Worm (Caenorhabditis elegans) whole organism, young adult: ENCODE results near the gene F18E9.4.

Experiments
- B0336.3 ChIP-seq: fragments of 200-800 bp; sonication (Bioruptor generic); IDR thresholded peaks from 2 replicates; pipeline ENCODE4 v1.3.6; 2022; ENCODE audit warnings: missing genetic modification characterization, missing compliant biosample characterization
- C17E4.6 ChIP-seq: fragments of 200-800 bp; sonication (Bioruptor generic); IDR thresholded peaks from 2 replicates; pipeline ENCODE4 v1.3.6; 2022; ENCODE audit warnings: missing genetic modification reagents, missing genetic modification characterization, missing compliant biosample characterization
- F22D6.2 ChIP-seq: sonication (generic microtip); optimal IDR thresholded peaks from 2 replicates; lab custom pipeline; 2016; ENCODE audit warnings: mild to moderate bottlenecking, missing genetic modification characterization, missing compliant biosample characterization
- F39B2.1 ChIP-seq: fragments of 200-800 bp; sonication (Bioruptor generic); IDR thresholded peaks from 2 replicates; pipeline ENCODE4 v1.3.6; 2022; ENCODE audit warnings: missing genetic modification reagents, missing genetic modification characterization, missing compliant biosample characterization
- F49E8.2 ChIP-seq: sonication (generic microtip); optimal IDR thresholded peaks from 3 replicates; lab custom pipeline; 2017; ENCODE audit warnings: missing genetic modification characterization, mild to moderate bottlenecking, missing compliant biosample characterization, antibody characterized with exemption, moderate library complexity; ENCODE audit not compliant: insufficient read depth
- F57A8.1 ChIP-seq: fragments of 200-800 bp; sonication (Bioruptor generic); optimal IDR thresholded peaks from 2 replicates; lab custom pipeline; 2018; ENCODE audit warnings: mild to moderate bottlenecking, missing genetic modification characterization, moderate library complexity, missing compliant biosample characterization
- Y53G8AR.9 ChIP-seq: fragments of 200-800 bp; sonication (Bioruptor generic); conservative IDR thresholded peaks from 2 replicates; pipeline ENCODE4 v1.3.6; 2022; ENCODE audit warnings: missing genetic modification reagents, missing genetic modification characterization, missing compliant biosample characterization
- akir-1 ChIP-seq: fragments of 200-800 bp; sonication (Bioruptor generic); optimal IDR thresholded peaks from 2 replicates; lab custom pipeline; 2018; ENCODE audit warnings: mild to moderate bottlenecking, missing genetic modification characterization, moderate library complexity, missing compliant biosample characterization
- aptf-3 ChIP-seq: fragments of 200-800 bp; sonication (Bioruptor generic); IDR thresholded peaks from 2 replicates; pipeline ENCODE4 v1.3.6; 2022; ENCODE audit warnings: missing genetic modification characterization, missing compliant biosample characterization
- atf-7 ChIP-seq: sonication (generic microtip); optimal IDR thresholded peaks from 2 replicates; lab custom pipeline; 2017; ENCODE audit warnings: mild to moderate bottlenecking, missing genetic modification characterization, missing compliant biosample characterization
- athp-1 ChIP-seq: sonication (generic microtip); optimal IDR thresholded peaks from 2 replicates; lab custom pipeline; 2017; ENCODE audit warnings: mild to moderate bottlenecking, missing genetic modification characterization, missing compliant biosample characterization
- cebp-1 ChIP-seq, 2 experiments: fragments of 200-800 bp in 1 of 2; sonication (Bioruptor generic) in 1 of 2; sonication (generic microtip) in 1 of 2; IDR thresholded peaks in 1 of 2; optimal IDR thresholded peaks in 1 of 2; 2 replicates each; pipeline versions ENCODE4 v1.3.6 to Lab custom; 2017 to 2022; ENCODE audit warnings: missing compliant biosample characterization in 2 of 2, missing genetic modification characterization in 2 of 2, mild to moderate bottlenecking in 1 of 2, missing genetic modification reagents in 1 of 2, moderate library complexity in 1 of 2
- cebp-2 ChIP-seq: fragments of 200-800 bp; sonication (Bioruptor generic); IDR thresholded peaks from 2 replicates; pipeline ENCODE4 v1.3.6; 2022; ENCODE audit warnings: missing genetic modification characterization, missing compliant biosample characterization
- dox-1 ChIP-seq: fragments of 200-800 bp; sonication (Bioruptor generic); IDR thresholded peaks from 2 replicates; pipeline ENCODE4 v1.3.6; 2022; ENCODE audit warnings: missing genetic modification reagents, missing genetic modification characterization, missing compliant biosample characterization
- dpff-1 ChIP-seq: sonication (generic microtip); optimal IDR thresholded peaks from 2 replicates; lab custom pipeline; 2017; ENCODE audit warnings: mild to moderate bottlenecking, missing genetic modification characterization, missing compliant biosample characterization
- dpl-1 ChIP-seq: fragments of 150-350 bp; optimal IDR thresholded peaks from 2 replicates; lab custom pipeline; 2014; ENCODE audit warnings: missing biosample characterization, missing genetic modification reagents, missing genetic modification characterization
- egl-44 ChIP-seq: fragments of 200-800 bp; sonication (Bioruptor generic); IDR thresholded peaks from 2 replicates; pipeline ENCODE4 v1.3.6; 2022; ENCODE audit warnings: missing genetic modification reagents, missing genetic modification characterization, missing compliant biosample characterization
- egrh-3 ChIP-seq: fragments of 200-800 bp; sonication (Bioruptor generic); IDR thresholded peaks from 2 replicates; pipeline ENCODE4 v1.3.6; 2022; ENCODE audit warnings: missing genetic modification reagents, missing genetic modification characterization, missing compliant biosample characterization
- ets-4 ChIP-seq: fragments of 200-800 bp; sonication (Bioruptor generic); optimal IDR thresholded peaks from 2 replicates; lab custom pipeline; 2018; ENCODE audit warnings: mild to moderate bottlenecking, missing genetic modification characterization, missing compliant biosample characterization
- gei-17 ChIP-seq: fragments of 200-800 bp; sonication (Bioruptor generic); optimal IDR thresholded peaks from 2 replicates; lab custom pipeline; 2018; ENCODE audit warnings: mild to moderate bottlenecking, missing genetic modification characterization, missing compliant biosample characterization
- hlh-26 ChIP-seq: fragments of 200-800 bp; sonication (Bioruptor generic); conservative IDR thresholded peaks from 2 replicates; pipeline ENCODE4 v1.3.6; 2022; ENCODE audit warnings: missing genetic modification reagents, missing genetic modification characterization, missing compliant biosample characterization
- hmg-20 ChIP-seq: fragments of 200-800 bp; sonication (Bioruptor generic); IDR thresholded peaks from 2 replicates; pipeline ENCODE4 v1.3.6; 2022; ENCODE audit warnings: missing genetic modification reagents, missing genetic modification characterization, missing compliant biosample characterization
- hsf-1 ChIP-seq: fragments of 200-800 bp; sonication (Bioruptor generic); IDR thresholded peaks from 2 replicates; pipeline ENCODE4 v1.3.6; 2022; ENCODE audit warnings: missing genetic modification reagents, missing genetic modification characterization, missing compliant biosample characterization
- lag-1 ChIP-seq: fragments of 200-800 bp; sonication (Bioruptor generic); IDR thresholded peaks from 2 replicates; pipeline ENCODE4 v1.3.6; 2022; ENCODE audit warnings: missing genetic modification reagents, missing genetic modification characterization, missing compliant biosample characterization
- let-526 ChIP-seq: fragments of 200-800 bp; sonication (Bioruptor generic); IDR thresholded peaks from 2 replicates; pipeline ENCODE4 v1.3.6; 2022; ENCODE audit warnings: missing genetic modification reagents, missing genetic modification characterization, missing compliant biosample characterization
- let-607 ChIP-seq, 2 experiments: fragments of 200-800 bp in 1 of 2; sonication (Bioruptor generic) in 1 of 2; sonication (generic microtip) in 1 of 2; optimal IDR thresholded peaks; 2 replicates each; lab custom pipeline; 2016 to 2018; ENCODE audit warnings: mild to moderate bottlenecking in 2 of 2, missing compliant biosample characterization in 2 of 2, missing genetic modification characterization in 2 of 2, moderate library complexity in 2 of 2, missing genotype in 1 of 2
- lir-1 ChIP-seq: fragments of 200-800 bp; sonication (Bioruptor generic); conservative IDR thresholded peaks from 2 replicates; pipeline ENCODE4 v1.3.6; 2022; ENCODE audit warnings: missing genetic modification reagents, missing genetic modification characterization, missing compliant biosample characterization
- lsl-1 ChIP-seq: fragments of 200-800 bp; sonication (Bioruptor generic); optimal IDR thresholded peaks from 2 replicates; lab custom pipeline; 2018; ENCODE audit warnings: mild to moderate bottlenecking, missing genetic modification characterization, moderate library complexity, missing compliant biosample characterization
- madf-10 ChIP-seq: sonication (generic microtip); optimal IDR thresholded peaks from 2 replicates; lab custom pipeline; 2016; ENCODE audit warnings: mild to moderate bottlenecking, missing genetic modification characterization, missing compliant biosample characterization
- madf-3 ChIP-seq: fragments of 200-800 bp; sonication (Bioruptor generic); IDR thresholded peaks from 2 replicates; pipeline ENCODE4 v1.3.6; 2022; ENCODE audit warnings: missing genetic modification reagents, missing genetic modification characterization, missing compliant biosample characterization
- madf-6 ChIP-seq: fragments of 200-800 bp; sonication (Bioruptor generic); IDR thresholded peaks from 2 replicates; pipeline ENCODE4 v1.3.6; 2022; ENCODE audit warnings: missing genetic modification reagents, missing genetic modification characterization, missing compliant biosample characterization
- nfya-2 ChIP-seq: fragments of 200-800 bp; sonication (Bioruptor generic); IDR thresholded peaks from 2 replicates; pipeline ENCODE4 v1.3.6; 2022; ENCODE audit warnings: missing genetic modification reagents, missing genetic modification characterization, missing compliant biosample characterization
- nhr-179 ChIP-seq: sonication (generic microtip); optimal IDR thresholded peaks from 2 replicates; lab custom pipeline; 2016; ENCODE audit warnings: mild to moderate bottlenecking, missing genetic modification characterization, missing compliant biosample characterization
- nhr-80 ChIP-seq: sonication (generic microtip); optimal IDR thresholded peaks from 2 replicates; lab custom pipeline; 2016; ENCODE audit warnings: missing genetic modification characterization, missing compliant biosample characterization
- pbrm-1 ChIP-seq: fragments of 200-800 bp; sonication (Bioruptor generic); IDR thresholded peaks from 2 replicates; pipeline ENCODE4 v1.3.6; 2022; ENCODE audit warnings: missing genetic modification reagents, missing genetic modification characterization, missing compliant biosample characterization
- repo-1 ChIP-seq: sonication (generic microtip); optimal IDR thresholded peaks from 2 replicates; lab custom pipeline; 2017; ENCODE audit warnings: mild to moderate bottlenecking, missing genetic modification characterization, missing compliant biosample characterization
- rpc-1 ChIP-seq, 2 experiments: fragments of 150-350 bp in 1 of 2; sonication (generic microtip) in 1 of 2; optimal IDR thresholded peaks; 2 replicates each; lab custom pipeline; 2014 to 2018; ENCODE audit warnings: missing biosample characterization in 1 of 2, missing genetic modification characterization in 1 of 2, missing genetic modification reagents in 1 of 2, missing genotype in 1 of 2
- zfh-2 ChIP-seq: fragments of 200-800 bp; sonication (Bioruptor generic); conservative IDR thresholded peaks from 2 replicates; pipeline ENCODE4 v1.3.6; 2022; ENCODE audit warnings: missing genetic modification reagents, missing genetic modification characterization, missing compliant biosample characterization
- ztf-26 ChIP-seq: sonication (generic microtip); optimal IDR thresholded peaks from 2 replicates; lab custom pipeline; 2017; ENCODE audit warnings: missing genetic modification characterization, missing compliant biosample characterization
- ztf-3 ChIP-seq: fragments of 200-800 bp; sonication (Bioruptor generic); optimal IDR thresholded peaks from 2 replicates; lab custom pipeline; 2018; ENCODE audit warnings: mild to moderate bottlenecking, missing genetic modification characterization, missing compliant biosample characterization

Gene F18E9.4

ce11 chrX:8599725-8600124 lies 19.4 kb downstream of the F18E9.4 start:
- TF ChIP-seq gei-17 (GFP tag; lab: Kevin White, UChicago) (no peak), lir-1 (GFP tag; lab: Robert Waterston, UW) (no peak), repo-1 (tag; lab: Kevin White, UChicago) (no peak), let-526 (no peak), nfya-2 (no peak), ztf-26 (no peak), F39B2.1 (GFP tag; lab: Robert Waterston, UW) (no peak), madf-3 (GFP tag; lab: Robert Waterston, UW) (no peak), madf-6 (GFP tag; lab: Robert Waterston, UW) (no peak), F22D6.2 (tag; lab: Kevin White, UChicago) (no peak), madf-10 (no peak), C17E4.6 (GFP tag; lab: Robert Waterston, UW) (no peak), Y53G8AR.9 (GFP tag; lab: Robert Waterston, UW) (no peak), lag-1 (GFP tag; lab: Robert Waterston, UW) (no peak), ztf-3 (GFP tag; lab: Kevin White, UChicago) (no peak), cebp-1 (GFP tag; IDR thresholded peaks at IDR 0.05; lab: Robert Waterston, UW) (no peak), cebp-1 (tag; optimal IDR thresholded peaks at IDR 0.05; lab: Kevin White, UChicago) (no peak)
- TF ChIP-seq, all 124 proteins: peak for 0

ce11 chrX:8601235-8601634 lies 20.9 kb downstream of the F18E9.4 start, which contains the start of gene F18E9.1:
Gene F18E9.1, plus strand, starts transcription at chrX:8601535.
- no peak for TF ChIP-seq akir-1
- TF ChIP-seq rpc-1 (optimal IDR thresholded peaks at IDR 0.05; lab: Kevin White, UChicago): no peak
- TF ChIP-seq rpc-1 (tag; optimal IDR thresholded peaks at IDR 0.05; lab: Kevin White, UChicago): no peak
- no peak for TF ChIP-seq pbrm-1 (GFP tag; lab: Robert Waterston, UW)
- TF ChIP-seq egl-44 (GFP tag; lab: Robert Waterston, UW): no peak
- no peak for TF ChIP-seq egrh-3 (GFP tag; lab: Robert Waterston, UW)
- TF ChIP-seq F57A8.1 (GFP tag; lab: Kevin White, UChicago): no peak
- no peak for TF ChIP-seq repo-1 (tag; lab: Kevin White, UChicago)
- TF ChIP-seq lsl-1 (GFP tag; lab: Kevin White, UChicago): no peak
- TF ChIP-seq hmg-20: no peak
- TF ChIP-seq F49E8.2: no peak
- TF ChIP-seq C17E4.6 (GFP tag; lab: Robert Waterston, UW): no peak
- TF ChIP-seq dpl-1: no peak
- TF ChIP-seq dpff-1 (tag; lab: Kevin White, UChicago): no peak
- no peak for TF ChIP-seq athp-1
- no peak for TF ChIP-seq nhr-179 (tag; lab: Kevin White, UChicago)
- TF ChIP-seq, all 124 proteins: peak for 0

ce11 chrX:8602722-8603427 lies 22.6 kb downstream of the F18E9.4 start:
- TF ChIP-seq madf-6 (GFP tag; lab: Robert Waterston, UW) (no peak), cebp-2 (GFP tag; lab: Robert Waterston, UW) (0 out of 2 replicates have a peak, but pooled peaks have one; percentile 26)

ce11 chrX:8604160-8604559 lies 23.8 kb downstream of the F18E9.4 start:
- peak; percentile 35; the same call in 1 of the 2 replicates for TF ChIP-seq B0336.3 (GFP tag; lab: Robert Waterston, UW)
- no peak for TF ChIP-seq hlh-26 (GFP tag; lab: Robert Waterston, UW)
- TF ChIP-seq hsf-1 (GFP tag; lab: Robert Waterston, UW): no peak
- TF ChIP-seq madf-6 (GFP tag; lab: Robert Waterston, UW): no peak
- peak; percentile 63 for TF ChIP-seq dox-1
- peak in 1 of 2 experiments; percentile 22 for TF ChIP-seq let-607 (tag; optimal IDR thresholded peaks at IDR 0.05; lab: Kevin White, UChicago)
- TF ChIP-seq nhr-80 (tag; lab: Kevin White, UChicago): peak; percentile 88
- TF ChIP-seq aptf-3: no peak
- TF ChIP-seq zfh-2: 0 out of 2 replicates have a peak, but pooled peaks have one; percentile 29
- TF ChIP-seq atf-7 (tag; lab: Kevin White, UChicago): peak; percentile 88
- TF ChIP-seq ets-4 (GFP tag; lab: Kevin White, UChicago): peak; percentile 8
